Worm (Caenorhabditis elegans) whole organism, early embryonic: Measurements from ENCODE around the gene F27E5.5.

ENCODE experiments used
- ama-1 ChIP-seq: fragments of 150-350 bp; optimal IDR thresholded peaks from 2 replicates; lab custom pipeline; 2014
- hmg-4 ChIP-seq: fragments of 200-800 bp; sonication (Bioruptor generic); optimal IDR thresholded peaks from 2 replicates; lab custom pipeline; 2018; ENCODE audit warnings: mild to moderate bottlenecking, missing genetic modification characterization, missing compliant biosample characterization
- scrt-1 ChIP-seq: fragments of 200-800 bp; sonication (Bioruptor generic); IDR thresholded peaks from 2 replicates; pipeline ENCODE4 v1.3.6; 2022; ENCODE audit warnings: missing genetic modification characterization, missing compliant biosample characterization
- sea-1 ChIP-seq: fragments of 200-800 bp; sonication (Bioruptor generic); conservative IDR thresholded peaks from 2 replicates; pipeline ENCODE4 v1.3.6; 2022; ENCODE audit warnings: missing genetic modification characterization, missing compliant biosample characterization

DNA sequence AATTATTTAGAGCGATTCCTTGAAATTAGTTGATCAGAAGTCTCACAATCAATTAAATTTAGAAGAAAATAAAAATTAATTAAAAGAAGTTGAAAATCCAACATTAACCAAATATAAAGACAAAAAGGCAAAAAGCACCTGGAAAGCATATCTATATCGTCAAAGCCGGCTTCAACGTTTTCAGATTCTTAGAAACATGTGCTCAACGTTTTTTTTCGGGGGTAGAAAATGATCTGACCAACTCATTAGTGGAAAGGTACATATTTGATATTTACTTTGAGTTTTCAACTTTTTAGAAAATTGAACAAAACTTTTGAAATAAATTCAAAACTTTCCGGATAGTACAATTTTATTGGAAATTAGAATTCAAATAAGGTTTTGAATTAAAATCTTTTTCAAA, 1.2 kb upstream of the F27E5.5 start:
- TF ChIP-seq sea-1 (GFP tag; lab: Robert Waterston, UW) (no peak), scrt-1 (GFP tag; lab: Robert Waterston, UW) (no peak), hmg-4 (GFP tag; lab: Kevin White, UChicago) (no peak), ama-1 (lab: Kevin White, UChicago) (no peak)
